Worm (Caenorhabditis elegans): ENCODE results near the gene trx-1.
A peak's percentile ranks its signal among the peaks of the same experiment; 100 is the strongest.

DNA sequence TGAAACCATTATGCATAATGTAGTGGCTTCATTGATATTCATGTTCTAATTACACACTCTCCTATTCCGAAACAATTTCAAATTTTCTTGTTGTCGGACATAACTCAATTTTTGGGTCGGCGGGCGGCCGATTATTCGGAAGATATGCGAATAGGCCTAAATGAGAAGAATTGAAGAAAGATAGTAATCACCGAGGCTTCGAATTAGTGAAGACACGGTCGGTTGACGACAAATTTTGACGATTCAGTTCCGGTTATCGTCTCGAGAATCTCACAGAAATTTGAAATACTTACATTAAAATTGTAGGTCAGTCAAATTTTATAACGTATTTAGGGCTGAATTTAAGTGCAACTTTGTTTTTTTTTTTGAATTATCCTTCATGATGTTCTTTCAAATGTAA, 49.8 kb upstream of the trx-1 start:
- TF ChIP-seq elt-3 (tag; optimal IDR thresholded peaks at IDR 0.05), result no peak
- peak; percentile 59 for TF ChIP-seq elt-1 (tag; optimal IDR thresholded peaks at IDR 0.05)
- no peak for TF ChIP-seq R02D3.7 (tag; optimal IDR thresholded peaks at IDR 0.05)
- no peak for TF ChIP-seq nhr-12 (tag; optimal IDR thresholded peaks at IDR 0.05)
- TF ChIP-seq ceh-16 (tag; optimal IDR thresholded peaks at IDR 0.05), result no peak
- no peak for TF ChIP-seq unc-62 (GFP tag; optimal IDR thresholded peaks at IDR 0.05)
- no peak for TF ChIP-seq fkh-10 (GFP tag; optimal IDR thresholded peaks at IDR 0.05)
- TF ChIP-seq ztf-11 (tag; optimal IDR thresholded peaks at IDR 0.05), result no peak
- no peak for TF ChIP-seq unc-39 (tag; optimal IDR thresholded peaks at IDR 0.05)
- TF ChIP-seq jun-1 (tag; optimal IDR thresholded peaks at IDR 0.05), result no peak

All from whole organism, L3 larva.